Fruit fly (Drosophila melanogaster): ENCODE measurements around the gene CG8036.

CG8036 gene

dm6 chr3R:8659907-8660660, 7.6 kb upstream of the CG8036 start (continued):
- peak in 1 of 2 experiments; percentile 23 for TF ChIP-seq chif (GFP tag; optimal IDR thresholded peaks at IDR 0.05)
- TF ChIP-seq MBD-R2 (GFP tag; IDR thresholded peaks at IDR 0.05): peak; percentile 78
- TF ChIP-seq pum (GFP tag; optimal IDR thresholded peaks at IDR 0.05): no peak
- TF ChIP-seq Hr51 (GFP tag; optimal IDR thresholded peaks at IDR 0.05): peak in 1 of 2 experiments; percentile 8
- TF ChIP-seq fu2 (GFP tag; optimal IDR thresholded peaks at IDR 0.05): peak; percentile 56
- peak; percentile 52 for TF ChIP-seq CG3163 (GFP tag; optimal IDR thresholded peaks at IDR 0.05)
- TF ChIP-seq Atf6 (GFP tag; IDR thresholded peaks at IDR 0.05): peak; percentile 30; the same call in 1 of the 2 replicates
- TF ChIP-seq Ssrp (tag; optimal IDR thresholded peaks at IDR 0.05): no peak
- no peak for TF ChIP-seq CG7556 (GFP tag; optimal IDR thresholded peaks at IDR 0.05)
- peak; percentile 32 for TF ChIP-seq CG7839 (tag; optimal IDR thresholded peaks at IDR 0.05)
- TF ChIP-seq Dfd (GFP tag; optimal IDR thresholded peaks at IDR 0.05): no peak
- TF ChIP-seq ranshi (GFP tag; IDR thresholded peaks at IDR 0.05): 0 out of 2 replicates have a peak, but pooled peaks have one; percentile 20
- TF ChIP-seq kah (GFP tag; optimal IDR thresholded peaks at IDR 0.05): no peak
- TF ChIP-seq Lim3 (GFP tag; IDR thresholded peaks at IDR 0.05): no peak
- peak; percentile 42; the same call in 1 of the 2 replicates for TF ChIP-seq CG10321 (GFP tag; IDR thresholded peaks at IDR 0.05)
- peak; percentile 91 for TF ChIP-seq knrl (GFP tag; IDR thresholded peaks at IDR 0.05; ENCODE audit: partially characterized antibody)
- TF ChIP-seq CG9876 (GFP tag; optimal IDR thresholded peaks at IDR 0.05): peak; percentile 27
- TF ChIP-seq CG14710 (tag; optimal IDR thresholded peaks at IDR 0.05): peak; percentile 80
- peak; percentile 41 for TF ChIP-seq run (tag; optimal IDR thresholded peaks at IDR 0.05)
- TF ChIP-seq nmo (GFP tag; optimal IDR thresholded peaks at IDR 0.05): peak; percentile 64
- peak; percentile 31 for TF ChIP-seq Fer3 (tag; optimal IDR thresholded peaks at IDR 0.05)
- peak; percentile 6 for TF ChIP-seq CG18262 (tag; optimal IDR thresholded peaks at IDR 0.05)
- peak; percentile 12 for TF ChIP-seq HLH54F (GFP tag; optimal IDR thresholded peaks at IDR 0.05)
- TF ChIP-seq CG13894 (tag; optimal IDR thresholded peaks at IDR 0.05): peak; percentile 80
- no peak for TF ChIP-seq az2 (GFP tag; optimal IDR thresholded peaks at IDR 0.05)
- no peak for TF ChIP-seq ind (GFP tag; optimal IDR thresholded peaks at IDR 0.05)
- peak; percentile 14 for TF ChIP-seq disco-r (GFP tag; optimal IDR thresholded peaks at IDR 0.05)
- TF ChIP-seq CG12744 (GFP tag; optimal IDR thresholded peaks at IDR 0.05): no peak
- no peak for TF ChIP-seq pan (optimal IDR thresholded peaks at IDR 0.05)
- TF ChIP-seq pan (GFP tag; optimal IDR thresholded peaks at IDR 0.05 in 1 of 2, IDR thresholded peaks at IDR 0.05 in 1 of 2): peak in 1 of 2 experiments; percentile 10
- TF ChIP-seq row (GFP tag; IDR thresholded peaks at IDR 0.05): peak; percentile 55
- TF ChIP-seq CG6254 (GFP tag; optimal IDR thresholded peaks at IDR 0.05): no peak
- peak; percentile 5 for TF ChIP-seq luna (GFP tag; optimal IDR thresholded peaks at IDR 0.05)
- TF ChIP-seq tio (GFP tag; optimal IDR thresholded peaks at IDR 0.05): no peak
- TF ChIP-seq CG6791 (GFP tag; IDR thresholded peaks at IDR 0.05; ENCODE audit: partially characterized antibody): peak; percentile 92
- TF ChIP-seq tx (GFP tag; optimal IDR thresholded peaks at IDR 0.05): no peak
- TF ChIP-seq org-1 (GFP tag; optimal IDR thresholded peaks at IDR 0.05): no peak
- TF ChIP-seq sima (GFP tag; optimal IDR thresholded peaks at IDR 0.05): no peak
- no peak for TF ChIP-seq H2.0 (GFP tag; IDR thresholded peaks at IDR 0.05)
- no peak for TF ChIP-seq Dip2 (GFP tag; IDR thresholded peaks at IDR 0.05)
- no peak for TF ChIP-seq CG10274 (GFP tag; optimal IDR thresholded peaks at IDR 0.05)
- peak; percentile 76 for TF ChIP-seq Max (GFP tag; optimal IDR thresholded peaks at IDR 0.05)
- TF ChIP-seq Asciz (GFP tag; optimal IDR thresholded peaks at IDR 0.05): no peak
- TF ChIP-seq Sry-δ (GFP tag; optimal IDR thresholded peaks at IDR 0.05): peak; percentile 93
- TF ChIP-seq CG11085 (GFP tag; IDR thresholded peaks at IDR 0.05): no peak
- TF ChIP-seq CG10431 (GFP tag; optimal IDR thresholded peaks at IDR 0.05): no peak
- peak; percentile 46 for TF ChIP-seq slou (GFP tag; optimal IDR thresholded peaks at IDR 0.05)
- TF ChIP-seq ase (GFP tag; IDR thresholded peaks at IDR 0.05): no peak
- no peak for TF ChIP-seq Optix (GFP tag; IDR thresholded peaks at IDR 0.05)
- TF ChIP-seq HmgZ (tag; optimal IDR thresholded peaks at IDR 0.05): peak; percentile 94

All from whole organism, embryonic.